Fruit fly (Drosophila melanogaster) whole organism, wandering third instar larva: ENCODE data around the gene kek1.

Source experiments
- CG32264 ChIP-seq: fragments of 200-800 bp; sonication (Bioruptor generic); optimal IDR thresholded peaks from 2 replicates; lab custom pipeline; 2016; ENCODE audit warnings: missing biosample characterization, missing genetic modification characterization
- CrebA ChIP-seq: fragments of 200-800 bp; sonication (Bioruptor generic); optimal IDR thresholded peaks from 2 replicates; lab custom pipeline; 2016; ENCODE audit warnings: missing biosample characterization, mild to moderate bottlenecking, missing genetic modification characterization, borderline replicate concordance
- Dfd ChIP-seq: fragments of >200 bp; optimal IDR thresholded peaks from 2 replicates; lab custom pipeline; 2017; ENCODE audit warnings: missing biosample characterization, missing genetic modification characterization
- Dif ChIP-seq: fragments of 200-275, 200-300 bp; sonication (Bioruptor generic); optimal IDR thresholded peaks from 2 replicates; lab custom pipeline; 2018; ENCODE audit warnings: missing biosample characterization, missing genetic modification characterization; ENCODE audit not compliant: partially characterized antibody
- GATAd ChIP-seq: sonication (Bioruptor generic); optimal IDR thresholded peaks from 2 replicates; lab custom pipeline; 2016; ENCODE audit warnings: missing biosample characterization, missing genetic modification characterization
- HLH106 ChIP-seq: fragments of 200-800 bp; optimal IDR thresholded peaks from 3 replicates; lab custom pipeline; 2019; ENCODE audit warnings: missing biosample characterization, mild to moderate bottlenecking, missing genetic modification characterization, moderate library complexity
- Hnf4 ChIP-seq: fragments of 200-800 bp; sonication (Bioruptor generic); optimal IDR thresholded peaks from 2 replicates; lab custom pipeline; 2016; ENCODE audit warnings: missing biosample characterization, mild to moderate bottlenecking, missing genetic modification characterization
- Hr78 ChIP-seq: fragments of >200 bp; optimal IDR thresholded peaks from 2 replicates; lab custom pipeline; 2017; ENCODE audit warnings: missing biosample characterization, missing genetic modification characterization
- Hr83 ChIP-seq: fragments of 200-300 bp; sonication (Bioruptor generic); optimal IDR thresholded peaks from 2 replicates; lab custom pipeline; 2016; ENCODE audit warnings: missing biosample characterization, mild to moderate bottlenecking, missing genetic modification characterization, moderate library complexity; ENCODE audit not compliant: poor library complexity, severe bottlenecking
- Myc ChIP-seq: fragments of >200 bp; optimal IDR thresholded peaks from 2 replicates; lab custom pipeline; 2017
- OdsH ChIP-seq: fragments of 200-800 bp; sonication (Bioruptor generic); optimal IDR thresholded peaks from 2 replicates; lab custom pipeline; 2016; ENCODE audit warnings: missing biosample characterization, mild to moderate bottlenecking, missing genetic modification characterization
- Rel ChIP-seq, 2 experiments: fragments of 200-800 bp; sonication (Bioruptor generic) in 1 of 2; optimal IDR thresholded peaks; 2 replicates in 1 of 2; 3 replicates in 1 of 2; lab custom pipeline; 2016 to 2019; ENCODE audit warnings: mild to moderate bottlenecking in 2 of 2, missing biosample characterization in 2 of 2, missing genetic modification characterization in 2 of 2, moderate library complexity in 1 of 2
- Sp1 ChIP-seq: fragments of 200-800 bp; sonication (Bioruptor generic); optimal IDR thresholded peaks from 3 replicates; lab custom pipeline; 2019; ENCODE audit warnings: missing biosample characterization, mild to moderate bottlenecking, missing genetic modification characterization, moderate library complexity
- Vsx2 ChIP-seq: fragments of 200-300, 225-300 bp; sonication (Bioruptor generic); optimal IDR thresholded peaks from 2 replicates; lab custom pipeline; 2018; ENCODE audit warnings: missing biosample characterization, missing genetic modification characterization; ENCODE audit not compliant: partially characterized antibody
- br ChIP-seq: fragments of 200-800 bp; sonication (Bioruptor generic); optimal IDR thresholded peaks from 2 replicates; lab custom pipeline; 2016; ENCODE audit warnings: missing biosample characterization, missing genetic modification characterization
- brk ChIP-seq: fragments of 200-800 bp; sonication (Bioruptor generic); optimal IDR thresholded peaks from 2 replicates; lab custom pipeline; 2016; ENCODE audit warnings: missing biosample characterization, mild to moderate bottlenecking, missing genetic modification characterization
- dl ChIP-seq, 2 experiments: fragments of 175-275, 200-275 bp in 1 of 2; fragments of 200-275 bp in 1 of 2; sonication (Bioruptor generic); optimal IDR thresholded peaks; lab custom pipeline; 2018; ENCODE audit warnings: mild to moderate bottlenecking in 2 of 2, missing biosample characterization in 2 of 2, missing genetic modification characterization in 2 of 2, moderate library complexity in 2 of 2; ENCODE audit not compliant: partially characterized antibody in 2 of 2, insufficient read depth in 1 of 2
- dsf ChIP-seq: sonication (Bioruptor generic); optimal IDR thresholded peaks from 2 replicates; lab custom pipeline; 2016; ENCODE audit warnings: missing biosample characterization, missing genetic modification characterization, borderline replicate concordance
- foxo ChIP-seq, 2 experiments: fragments of 200-800 bp; sonication (Bioruptor generic); optimal IDR thresholded peaks; 2 replicates in 1 of 2; 3 replicates in 1 of 2; lab custom pipeline; 2016 to 2017; ENCODE audit warnings: missing biosample characterization in 2 of 2, missing genetic modification characterization in 2 of 2
- fru ChIP-seq: fragments of 200-800 bp; sonication (Bioruptor generic); optimal IDR thresholded peaks from 3 replicates; lab custom pipeline; 2016; ENCODE audit warnings: missing biosample characterization, mild to moderate bottlenecking, missing genetic modification characterization
- h ChIP-seq: fragments of 200-800 bp; sonication (Bioruptor generic); optimal IDR thresholded peaks from 3 replicates; lab custom pipeline; 2016; ENCODE audit warnings: missing biosample characterization, mild to moderate bottlenecking, missing genetic modification characterization
- jim ChIP-seq: fragments of 175-275, 200-325 bp; sonication (Bioruptor generic); optimal IDR thresholded peaks from 2 replicates; lab custom pipeline; 2016; ENCODE audit warnings: missing biosample characterization, mild to moderate bottlenecking, missing genetic modification characterization
- lola ChIP-seq: fragments of >200 bp; optimal IDR thresholded peaks from 2 replicates; lab custom pipeline; 2017; ENCODE audit warnings: missing biosample characterization, missing genetic modification characterization
- pan ChIP-seq: fragments of >200 bp; optimal IDR thresholded peaks from 2 replicates; lab custom pipeline; 2017
- psq ChIP-seq: fragments of 200-800 bp; sonication (Bioruptor generic); optimal IDR thresholded peaks from 3 replicates; lab custom pipeline; 2017; ENCODE audit warnings: missing biosample characterization, mild to moderate bottlenecking, missing genetic modification characterization, moderate library complexity
- rgr ChIP-seq: fragments of 200-800 bp; sonication (Bioruptor generic); optimal IDR thresholded peaks from 3 replicates; lab custom pipeline; 2016; ENCODE audit warnings: missing biosample characterization, mild to moderate bottlenecking, missing genetic modification characterization
- sv ChIP-seq: fragments of 200-800 bp; sonication (Bioruptor generic); optimal IDR thresholded peaks from 3 replicates; lab custom pipeline; 2016; ENCODE audit warnings: missing biosample characterization, missing genetic modification characterization
- woc ChIP-seq: sonication (Bioruptor generic); optimal IDR thresholded peaks from 2 replicates; lab custom pipeline; 2016; ENCODE audit warnings: missing biosample characterization, mild to moderate bottlenecking, missing genetic modification characterization

Gene kek1

DNA sequence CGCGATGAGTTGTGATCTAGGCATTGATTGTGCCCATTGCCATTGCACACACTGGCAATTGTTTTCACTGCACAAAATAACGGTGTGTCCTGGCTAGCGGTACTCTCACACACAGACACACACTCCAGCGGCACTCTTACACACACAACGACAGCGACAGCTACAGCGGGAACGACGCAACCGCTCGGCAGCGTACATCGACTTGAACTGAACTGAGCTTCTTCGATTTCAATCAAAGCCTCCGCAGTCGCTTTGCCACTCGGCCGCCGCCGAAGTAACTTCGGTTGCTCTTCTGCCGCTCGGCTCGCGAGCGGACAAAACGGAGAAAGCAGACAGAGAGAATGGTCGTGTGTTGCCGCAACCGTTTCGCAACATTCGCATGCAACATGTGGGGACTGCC, at the start of gene kek1:
TSS of gene kek1 (minus strand) at position 191 of the 400 bp plus-strand sequence.
- no peak for TF ChIP-seq HLH106 (tag; lab: Kevin White, UChicago)
- no peak for TF ChIP-seq br (GFP tag; lab: Kevin White, UChicago)
- TF ChIP-seq Vsx2 (GFP tag; lab: Kevin White, UChicago), result peak; percentile 55
- peak in 1 of 2 experiments; percentile 38 for TF ChIP-seq dl (GFP tag; optimal IDR thresholded peaks at IDR 0.05; lab: Kevin White, UChicago; ENCODE audit: insufficient read depth in 1 of 2, partially characterized antibody in 2 of 2)
- peak; percentile 18 for TF ChIP-seq Hnf4 (GFP tag; lab: Kevin White, UChicago)
- peak; percentile 4 for TF ChIP-seq h
- TF ChIP-seq psq (GFP tag; lab: Kevin White, UChicago), result peak; percentile 16
- peak; percentile 17 for TF ChIP-seq fru (GFP tag; lab: Kevin White, UChicago)
- peak; percentile 58 for TF ChIP-seq Dif (GFP tag; lab: Kevin White, UChicago)
- peak; percentile 14 for TF ChIP-seq Sp1 (GFP tag; lab: Kevin White, UChicago)
- no peak for TF ChIP-seq jim (GFP tag; lab: Kevin White, UChicago)
- no peak for TF ChIP-seq dsf
- TF ChIP-seq rgr (GFP tag; lab: Kevin White, UChicago), result peak; percentile 4
- TF ChIP-seq brk (GFP tag; lab: Kevin White, UChicago), result no peak
- peak; percentile 2 for TF ChIP-seq CrebA (GFP tag; lab: Kevin White, UChicago)
- TF ChIP-seq Hr83 (GFP tag; lab: Kevin White, UChicago), result peak; percentile 71
- TF ChIP-seq Hr78 (GFP tag; lab: Kevin White, UChicago), result no peak
- TF ChIP-seq foxo (GFP tag; optimal IDR thresholded peaks at IDR 0.05; lab: Kevin White, UChicago), result peak in 1 of 2 experiments; percentile 25
- no peak for TF ChIP-seq lola (GFP tag; lab: Kevin White, UChicago)
- TF ChIP-seq pan (lab: Kevin White, UChicago), result no peak

- no peak for TF ChIP-seq woc (GFP tag; lab: Kevin White, UChicago)
- no peak for TF ChIP-seq CrebA (GFP tag; lab: Kevin White, UChicago)
- no peak for TF ChIP-seq rgr (GFP tag; lab: Kevin White, UChicago)
- TF ChIP-seq Dfd (GFP tag; lab: Kevin White, UChicago), result no peak
- no peak for TF ChIP-seq Vsx2 (GFP tag; lab: Kevin White, UChicago)
Measured at dm6 chr2L:12867482-12867881, 44.9 kb upstream of the kek1 start.

- TF ChIP-seq CG32264 (GFP tag; lab: Kevin White, UChicago), result no peak
- peak; percentile 49 for TF ChIP-seq Dif (GFP tag; lab: Kevin White, UChicago)
- TF ChIP-seq dl (GFP tag; optimal IDR thresholded peaks at IDR 0.05; lab: Kevin White, UChicago; ENCODE audit: insufficient read depth in 1 of 2, partially characterized antibody in 2 of 2), result peak; percentile 66 to 82
- TF ChIP-seq, all 38 proteins: peak for 2
Measured at dm6 chr2L:12854523-12854922, 31.9 kb upstream of the kek1 start.

DNA sequence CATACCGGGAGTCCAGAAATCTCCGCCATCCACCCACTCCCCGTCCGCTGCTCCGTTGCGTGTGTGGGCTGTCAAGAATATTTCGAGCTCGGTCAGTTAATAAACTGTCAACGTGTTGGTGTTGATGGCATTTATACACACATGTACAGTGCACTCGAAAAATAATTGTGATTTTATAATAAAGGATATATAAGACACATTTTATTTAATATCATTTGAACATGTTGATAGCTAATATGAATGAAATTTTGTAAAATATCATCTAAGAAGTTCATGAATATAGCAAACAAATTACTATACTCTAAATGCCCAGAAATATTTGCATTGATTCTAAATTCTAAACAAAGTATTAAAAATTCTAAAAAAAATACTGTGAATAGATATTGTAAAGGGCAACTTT, 27.5 kb upstream of the kek1 start:
- TF ChIP-seq dsf (no peak), sv (GFP tag; lab: Kevin White, UChicago) (no peak), Myc (lab: Kevin White, UChicago) (no peak), Dfd (GFP tag; lab: Kevin White, UChicago) (no peak), Hr78 (GFP tag; lab: Kevin White, UChicago) (no peak), rgr (GFP tag; lab: Kevin White, UChicago) (no peak), pan (lab: Kevin White, UChicago) (no peak), OdsH (GFP tag; lab: Kevin White, UChicago) (no peak), jim (GFP tag; lab: Kevin White, UChicago) (no peak), Rel (GFP tag; optimal IDR thresholded peaks at IDR 0.05; lab: Kevin White, UChicago) (no peak), Rel (tag; optimal IDR thresholded peaks at IDR 0.05; lab: Kevin White, UChicago) (no peak), h (no peak), br (GFP tag; lab: Kevin White, UChicago) (no peak), HLH106 (tag; lab: Kevin White, UChicago) (no peak), Hr83 (GFP tag; lab: Kevin White, UChicago) (no peak), Vsx2 (GFP tag; lab: Kevin White, UChicago) (no peak), Hnf4 (GFP tag; lab: Kevin White, UChicago) (no peak), Dif (GFP tag; lab: Kevin White, UChicago) (no peak), GATAd (GFP tag; lab: Kevin White, UChicago) (no peak), CG32264 (GFP tag; lab: Kevin White, UChicago) (no peak)
- TF ChIP-seq, all 38 proteins: peak for 0
